Worm (Caenorhabditis elegans) whole organism, young adult: ENCODE measurements around the gene glb-2.

Source experiments
- K11D2.4 ChIP-seq: fragments of 200-800 bp; sonication (Bioruptor generic); IDR thresholded peaks from 2 replicates; pipeline ENCODE4 v1.3.6; 2022; ENCODE audit warnings: missing genetic modification reagents, missing genetic modification characterization, missing compliant biosample characterization
- Y56A3A.18 ChIP-seq: fragments of 200-800 bp; sonication (Bioruptor generic); IDR thresholded peaks from 2 replicates; pipeline ENCODE4 v1.3.6; 2022; ENCODE audit warnings: missing genetic modification reagents, missing genetic modification characterization, missing compliant biosample characterization
- akir-1 ChIP-seq: fragments of 200-800 bp; sonication (Bioruptor generic); optimal IDR thresholded peaks from 2 replicates; lab custom pipeline; 2018; ENCODE audit warnings: mild to moderate bottlenecking, missing genetic modification characterization, moderate library complexity, missing compliant biosample characterization
- ama-1 ChIP-seq, 3 experiments: fragments of 150-350 bp in 1 of 3; sonication (generic microtip) in 2 of 3; optimal IDR thresholded peaks; 2 replicates each; lab custom pipeline; 2014 to 2018; ENCODE audit warnings: missing biosample characterization in 2 of 3, missing genetic modification characterization in 2 of 3, missing genetic modification reagents in 2 of 3
- attf-6 ChIP-seq: fragments of 200-800 bp; sonication (Bioruptor generic); IDR thresholded peaks from 2 replicates; pipeline ENCODE4 v1.3.6; 2022; ENCODE audit warnings: missing genetic modification reagents, missing genetic modification characterization, missing compliant biosample characterization
- fkh-3 ChIP-seq: sonication (generic microtip); optimal IDR thresholded peaks from 2 replicates; lab custom pipeline; 2016; ENCODE audit warnings: mild to moderate bottlenecking, missing genetic modification characterization, missing compliant biosample characterization
- him-1 ChIP-seq: sonication (generic microtip); optimal IDR thresholded peaks from 2 replicates; lab custom pipeline; 2016; ENCODE audit warnings: missing genotype, missing genetic modification reagents, missing genetic modification characterization, missing compliant biosample characterization
- nfya-1 ChIP-seq: sonication (generic microtip); optimal IDR thresholded peaks from 2 replicates; lab custom pipeline; 2017; ENCODE audit warnings: antibody characterized with exemption, missing compliant biosample characterization, missing genetic modification characterization, borderline replicate concordance; ENCODE audit not compliant: insufficient read depth
- pbrm-1 ChIP-seq: fragments of 200-800 bp; sonication (Bioruptor generic); IDR thresholded peaks from 2 replicates; pipeline ENCODE4 v1.3.6; 2022; ENCODE audit warnings: missing genetic modification reagents, missing genetic modification characterization, missing compliant biosample characterization
- rec-8 ChIP-seq, 2 experiments: sonication (generic microtip); optimal IDR thresholded peaks; 2 replicates each; lab custom pipeline; 2016; ENCODE audit warnings: mild to moderate bottlenecking in 2 of 2, missing genetic modification characterization in 2 of 2, missing genetic modification reagents in 2 of 2, missing genotype in 2 of 2, missing biosample characterization in 1 of 2, missing compliant biosample characterization in 1 of 2, moderate library complexity in 1 of 2
- rpc-1 ChIP-seq, 2 experiments: fragments of 150-350 bp in 1 of 2; sonication (generic microtip) in 1 of 2; optimal IDR thresholded peaks; 2 replicates each; lab custom pipeline; 2014 to 2018; ENCODE audit warnings: missing biosample characterization in 1 of 2, missing genetic modification characterization in 1 of 2, missing genetic modification reagents in 1 of 2, missing genotype in 1 of 2
- unc-62 ChIP-seq: fragments of 150-350 bp; optimal IDR thresholded peaks from 2 replicates; lab custom pipeline; 2014; ENCODE audit warnings: missing biosample characterization, missing genetic modification reagents, missing genetic modification characterization
- ztf-22 ChIP-seq: fragments of 200-800 bp; sonication (Bioruptor generic); optimal IDR thresholded peaks from 2 replicates; lab custom pipeline; 2018; ENCODE audit warnings: mild to moderate bottlenecking, missing genetic modification characterization, moderate library complexity, missing compliant biosample characterization
- ztf-6 ChIP-seq: fragments of 200-800 bp; sonication (Bioruptor generic); IDR thresholded peaks from 2 replicates; pipeline ENCODE4 v1.3.6; 2022; ENCODE audit warnings: missing genetic modification reagents, missing genetic modification characterization, missing compliant biosample characterization

DNA sequence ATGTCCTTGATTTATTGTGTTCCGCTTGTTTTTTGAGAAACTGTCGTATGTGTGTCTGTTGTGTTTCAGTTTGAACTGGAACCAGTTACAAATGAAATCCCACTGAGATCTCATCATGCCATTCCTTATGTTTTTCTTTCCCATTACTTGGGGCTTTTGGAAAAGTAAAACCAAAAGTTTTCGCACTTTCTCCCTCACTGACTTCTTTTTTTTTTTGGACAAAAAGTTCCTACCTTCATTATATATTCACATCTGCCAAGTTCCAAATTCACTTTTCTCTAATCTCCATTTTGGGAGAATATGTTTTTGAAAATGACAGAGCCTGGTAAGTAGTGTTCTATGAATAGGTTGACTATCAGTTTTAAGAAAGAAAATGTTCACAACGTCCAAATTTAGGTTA, 13.6 kb upstream of the glb-2 start, which contains the start of gene C06E4.2:
- no peak for TF ChIP-seq unc-62
- no peak for TF ChIP-seq rec-8 (tag; optimal IDR thresholded peaks at IDR 0.05; lab: Kevin White, UChicago)
- no peak for TF ChIP-seq nfya-1 (tag; lab: Kevin White, UChicago)
- no peak for TF ChIP-seq him-1 (tag; lab: Kevin White, UChicago)
- TF ChIP-seq ztf-6 (GFP tag; lab: Robert Waterston, UW): no peak
- no peak for TF ChIP-seq akir-1 (GFP tag; lab: Kevin White, UChicago)
- TF ChIP-seq pbrm-1 (GFP tag; lab: Robert Waterston, UW): no peak
- no peak for TF ChIP-seq fkh-3 (tag; lab: Kevin White, UChicago)
- no peak for TF ChIP-seq attf-6 (GFP tag; lab: Robert Waterston, UW)
- no peak for TF ChIP-seq K11D2.4 (GFP tag; lab: Robert Waterston, UW)
- TF ChIP-seq Y56A3A.18 (GFP tag; lab: Robert Waterston, UW): no peak
- no peak for TF ChIP-seq rpc-1 (optimal IDR thresholded peaks at IDR 0.05; lab: Kevin White, UChicago)
- TF ChIP-seq rpc-1 (tag; optimal IDR thresholded peaks at IDR 0.05; lab: Kevin White, UChicago): no peak
- TF ChIP-seq ama-1 (optimal IDR thresholded peaks at IDR 0.05; lab: Kevin White, UChicago): no peak
- TF ChIP-seq ama-1 (GFP tag; optimal IDR thresholded peaks at IDR 0.05; lab: Kevin White, UChicago): no peak
- no peak for TF ChIP-seq ztf-22 (GFP tag; lab: Kevin White, UChicago)
